Worm (Caenorhabditis elegans) whole organism, young adult: Measurements from ENCODE around the gene garr-1.
A peak's percentile ranks its signal among the peaks of the same experiment; 100 is the strongest.
"Not testable (repeated sequence)": the region's sequence is repeated elsewhere in the genome, so short reads cannot be mapped to it uniquely, and the experiment has no call there.

Source experiments
- B0019.2 ChIP-seq: fragments of 200-800 bp; sonication (Bioruptor generic); conservative IDR thresholded peaks from 2 replicates; pipeline ENCODE4 v1.3.6; 2022; ENCODE audit warnings: missing genetic modification reagents, missing genetic modification characterization, missing compliant biosample characterization
- B0035.1 ChIP-seq: sonication (generic microtip); optimal IDR thresholded peaks from 2 replicates; lab custom pipeline; 2016; ENCODE audit warnings: missing genetic modification characterization, mild to moderate bottlenecking, missing compliant biosample characterization, missing genotype, missing genetic modification reagents
- B0261.1 ChIP-seq: sonication (generic microtip); optimal IDR thresholded peaks from 2 replicates; lab custom pipeline; 2016; ENCODE audit warnings: mild to moderate bottlenecking, missing genetic modification characterization, moderate library complexity, missing compliant biosample characterization
- B0336.3 ChIP-seq: fragments of 200-800 bp; sonication (Bioruptor generic); IDR thresholded peaks from 2 replicates; pipeline ENCODE4 v1.3.6; 2022; ENCODE audit warnings: missing genetic modification characterization, missing compliant biosample characterization
- C17E4.6 ChIP-seq: fragments of 200-800 bp; sonication (Bioruptor generic); IDR thresholded peaks from 2 replicates; pipeline ENCODE4 v1.3.6; 2022; ENCODE audit warnings: missing genetic modification reagents, missing genetic modification characterization, missing compliant biosample characterization
- F49E8.2 ChIP-seq: sonication (generic microtip); optimal IDR thresholded peaks from 3 replicates; lab custom pipeline; 2017; ENCODE audit warnings: missing genetic modification characterization, mild to moderate bottlenecking, missing compliant biosample characterization, antibody characterized with exemption, moderate library complexity; ENCODE audit not compliant: insufficient read depth
- T07F8.4 ChIP-seq: sonication (generic microtip); optimal IDR thresholded peaks from 2 replicates; lab custom pipeline; 2016; ENCODE audit warnings: mild to moderate bottlenecking, missing genetic modification characterization, moderate library complexity, missing compliant biosample characterization
- Y53F4B.3 ChIP-seq: fragments of 200-800 bp; sonication (Bioruptor generic); IDR thresholded peaks from 2 replicates; pipeline ENCODE4 v1.3.6; 2022; ENCODE audit warnings: missing genetic modification reagents, missing genetic modification characterization, missing compliant biosample characterization
- Y67H2A.10 ChIP-seq: fragments of 200-800 bp; sonication (Bioruptor generic); conservative IDR thresholded peaks from 2 replicates; pipeline ENCODE4 v1.3.6; 2022; ENCODE audit warnings: missing genetic modification reagents, missing genetic modification characterization, missing compliant biosample characterization
- Y79H2A.3 ChIP-seq: fragments of 200-800 bp; sonication (Bioruptor generic); conservative IDR thresholded peaks from 2 replicates; pipeline ENCODE4 v1.3.6; 2022; ENCODE audit warnings: missing genetic modification reagents, missing genetic modification characterization, missing compliant biosample characterization
- Y95B8A.8 ChIP-seq: fragments of 200-800 bp; sonication (Bioruptor generic); IDR thresholded peaks from 2 replicates; pipeline ENCODE4 v1.3.6; 2022; ENCODE audit warnings: missing genetic modification reagents, missing genetic modification characterization, missing compliant biosample characterization
- ZK185.1 ChIP-seq: sonication (generic microtip); optimal IDR thresholded peaks from 2 replicates; lab custom pipeline; 2016; ENCODE audit warnings: mild to moderate bottlenecking, missing genetic modification characterization, missing compliant biosample characterization; ENCODE audit not compliant: poor library complexity, severe bottlenecking
- akir-1 ChIP-seq: fragments of 200-800 bp; sonication (Bioruptor generic); optimal IDR thresholded peaks from 2 replicates; lab custom pipeline; 2018; ENCODE audit warnings: mild to moderate bottlenecking, missing genetic modification characterization, moderate library complexity, missing compliant biosample characterization
- aptf-2 ChIP-seq: fragments of 200-800 bp; sonication (Bioruptor generic); conservative IDR thresholded peaks from 2 replicates; pipeline ENCODE4 v1.3.6; 2022; ENCODE audit warnings: missing genetic modification reagents, missing genetic modification characterization, missing compliant biosample characterization
- aptf-3 ChIP-seq: fragments of 200-800 bp; sonication (Bioruptor generic); IDR thresholded peaks from 2 replicates; pipeline ENCODE4 v1.3.6; 2022; ENCODE audit warnings: missing genetic modification characterization, missing compliant biosample characterization
- atf-7 ChIP-seq: sonication (generic microtip); optimal IDR thresholded peaks from 2 replicates; lab custom pipeline; 2017; ENCODE audit warnings: mild to moderate bottlenecking, missing genetic modification characterization, missing compliant biosample characterization
- attf-3 ChIP-seq: fragments of 200-800 bp; sonication (Bioruptor generic); conservative IDR thresholded peaks from 2 replicates; pipeline ENCODE4 v1.3.6; 2022; ENCODE audit warnings: missing genetic modification reagents, missing genetic modification characterization, missing compliant biosample characterization
- attf-5 ChIP-seq: fragments of 200-800 bp; sonication (Bioruptor generic); optimal IDR thresholded peaks from 2 replicates; lab custom pipeline; 2018; ENCODE audit warnings: mild to moderate bottlenecking, missing genetic modification characterization, missing compliant biosample characterization
- attf-6 ChIP-seq: fragments of 200-800 bp; sonication (Bioruptor generic); IDR thresholded peaks from 2 replicates; pipeline ENCODE4 v1.3.6; 2022; ENCODE audit warnings: missing genetic modification reagents, missing genetic modification characterization, missing compliant biosample characterization
- bed-1 ChIP-seq: fragments of 200-800 bp; sonication (Bioruptor generic); IDR thresholded peaks from 2 replicates; pipeline ENCODE4 v1.3.6; 2022; ENCODE audit warnings: missing genetic modification reagents, missing genetic modification characterization, missing compliant biosample characterization
- ceh-27 ChIP-seq: fragments of 200-800 bp; sonication (Bioruptor generic); optimal IDR thresholded peaks from 2 replicates; lab custom pipeline; 2018; ENCODE audit warnings: mild to moderate bottlenecking, missing genetic modification characterization, moderate library complexity, missing compliant biosample characterization
- efl-1 ChIP-seq: fragments of 150-350 bp; optimal IDR thresholded peaks from 2 replicates; lab custom pipeline; 2014; ENCODE audit warnings: missing biosample characterization, missing genetic modification reagents, missing genetic modification characterization
- egrh-3 ChIP-seq: fragments of 200-800 bp; sonication (Bioruptor generic); IDR thresholded peaks from 2 replicates; pipeline ENCODE4 v1.3.6; 2022; ENCODE audit warnings: missing genetic modification reagents, missing genetic modification characterization, missing compliant biosample characterization
- ekl-4 ChIP-seq: fragments of 200-800 bp; sonication (Bioruptor generic); IDR thresholded peaks from 2 replicates; pipeline ENCODE4 v1.3.6; 2022; ENCODE audit warnings: missing genetic modification reagents, missing genetic modification characterization, missing compliant biosample characterization
- hmg-20 ChIP-seq: fragments of 200-800 bp; sonication (Bioruptor generic); IDR thresholded peaks from 2 replicates; pipeline ENCODE4 v1.3.6; 2022; ENCODE audit warnings: missing genetic modification reagents, missing genetic modification characterization, missing compliant biosample characterization
- hrde-1 ChIP-seq: sonication (generic microtip); optimal IDR thresholded peaks from 2 replicates; lab custom pipeline; 2016; ENCODE audit warnings: missing genetic modification characterization, mild to moderate bottlenecking, missing compliant biosample characterization, moderate library complexity, missing genotype, missing genetic modification reagents, borderline replicate concordance
- let-526 ChIP-seq: fragments of 200-800 bp; sonication (Bioruptor generic); IDR thresholded peaks from 2 replicates; pipeline ENCODE4 v1.3.6; 2022; ENCODE audit warnings: missing genetic modification reagents, missing genetic modification characterization, missing compliant biosample characterization
- let-607 ChIP-seq, 2 experiments: fragments of 200-800 bp in 1 of 2; sonication (Bioruptor generic) in 1 of 2; sonication (generic microtip) in 1 of 2; optimal IDR thresholded peaks; 2 replicates each; lab custom pipeline; 2016 to 2018; ENCODE audit warnings: mild to moderate bottlenecking in 2 of 2, missing compliant biosample characterization in 2 of 2, missing genetic modification characterization in 2 of 2, moderate library complexity in 2 of 2, missing genotype in 1 of 2
- lin-26 ChIP-seq: fragments of 200-800 bp; sonication (Bioruptor generic); IDR thresholded peaks from 2 replicates; pipeline ENCODE4 v1.3.6; 2022; ENCODE audit warnings: missing genetic modification reagents, missing genetic modification characterization, missing compliant biosample characterization
- lin-40 ChIP-seq: sonication (generic microtip); optimal IDR thresholded peaks from 2 replicates; lab custom pipeline; 2016; ENCODE audit warnings: missing genetic modification characterization, mild to moderate bottlenecking, missing compliant biosample characterization, missing genotype, missing genetic modification reagents
- lir-1 ChIP-seq: fragments of 200-800 bp; sonication (Bioruptor generic); conservative IDR thresholded peaks from 2 replicates; pipeline ENCODE4 v1.3.6; 2022; ENCODE audit warnings: missing genetic modification reagents, missing genetic modification characterization, missing compliant biosample characterization
- lsl-1 ChIP-seq: fragments of 200-800 bp; sonication (Bioruptor generic); optimal IDR thresholded peaks from 2 replicates; lab custom pipeline; 2018; ENCODE audit warnings: mild to moderate bottlenecking, missing genetic modification characterization, moderate library complexity, missing compliant biosample characterization
- madf-10 ChIP-seq: sonication (generic microtip); optimal IDR thresholded peaks from 2 replicates; lab custom pipeline; 2016; ENCODE audit warnings: mild to moderate bottlenecking, missing genetic modification characterization, missing compliant biosample characterization
- madf-3 ChIP-seq: fragments of 200-800 bp; sonication (Bioruptor generic); IDR thresholded peaks from 2 replicates; pipeline ENCODE4 v1.3.6; 2022; ENCODE audit warnings: missing genetic modification reagents, missing genetic modification characterization, missing compliant biosample characterization
- sea-2 ChIP-seq: fragments of 200-800 bp; sonication (Bioruptor generic); IDR thresholded peaks from 2 replicates; pipeline ENCODE4 v1.3.6; 2022; ENCODE audit warnings: missing genetic modification characterization, missing compliant biosample characterization
- snpc-3.4 ChIP-seq: sonication (generic microtip); optimal IDR thresholded peaks from 2 replicates; lab custom pipeline; 2017; ENCODE audit warnings: missing genetic modification characterization, mild to moderate bottlenecking, missing compliant biosample characterization, antibody characterized with exemption, moderate library complexity, missing genotype, missing genetic modification reagents
- snpc-4 ChIP-seq, 5 experiments: fragments of 150-350 bp in 1 of 5; sonication (generic microtip) in 4 of 5; optimal IDR thresholded peaks; 2 replicates each; lab custom pipeline; 2014 to 2018; ENCODE audit warnings: missing genetic modification characterization in 5 of 5, missing biosample characterization in 3 of 5, antibody characterized with exemption in 2 of 5, mild to moderate bottlenecking in 2 of 5, missing compliant biosample characterization in 2 of 5, missing genotype in 2 of 5, moderate library complexity in 2 of 5, missing genetic modification reagents in 1 of 5
- somi-1 ChIP-seq: fragments of 200-800 bp; sonication (Bioruptor generic); optimal IDR thresholded peaks from 2 replicates; lab custom pipeline; 2018; ENCODE audit warnings: mild to moderate bottlenecking, missing genetic modification characterization, missing compliant biosample characterization
- tlf-1 ChIP-seq: fragments of 200-800 bp; sonication (Bioruptor generic); optimal IDR thresholded peaks from 2 replicates; lab custom pipeline; 2018; ENCODE audit warnings: mild to moderate bottlenecking, missing genetic modification characterization, missing compliant biosample characterization
- unc-130 ChIP-seq: sonication (generic microtip); optimal IDR thresholded peaks from 2 replicates; lab custom pipeline; 2016; ENCODE audit warnings: missing genetic modification reagents, missing genetic modification characterization, missing compliant biosample characterization
- xnd-1 ChIP-seq: sonication (generic microtip); optimal IDR thresholded peaks from 2 replicates; lab custom pipeline; 2016; ENCODE audit warnings: missing genotype, missing genetic modification reagents, missing genetic modification characterization, missing compliant biosample characterization
- zim-3 ChIP-seq: sonication (generic microtip); optimal IDR thresholded peaks from 2 replicates; lab custom pipeline; 2017; ENCODE audit warnings: mild to moderate bottlenecking, missing genetic modification characterization, moderate library complexity, missing compliant biosample characterization
- ztf-25 ChIP-seq: fragments of 200-800 bp; sonication (Bioruptor generic); IDR thresholded peaks from 2 replicates; pipeline ENCODE4 v1.3.6; 2022; ENCODE audit warnings: missing genetic modification reagents, missing genetic modification characterization, missing compliant biosample characterization
- ztf-26 ChIP-seq: sonication (generic microtip); optimal IDR thresholded peaks from 2 replicates; lab custom pipeline; 2017; ENCODE audit warnings: missing genetic modification characterization, missing compliant biosample characterization
- ztf-6 ChIP-seq: fragments of 200-800 bp; sonication (Bioruptor generic); IDR thresholded peaks from 2 replicates; pipeline ENCODE4 v1.3.6; 2022; ENCODE audit warnings: missing genetic modification reagents, missing genetic modification characterization, missing compliant biosample characterization

The garr-1 gene

DNA sequence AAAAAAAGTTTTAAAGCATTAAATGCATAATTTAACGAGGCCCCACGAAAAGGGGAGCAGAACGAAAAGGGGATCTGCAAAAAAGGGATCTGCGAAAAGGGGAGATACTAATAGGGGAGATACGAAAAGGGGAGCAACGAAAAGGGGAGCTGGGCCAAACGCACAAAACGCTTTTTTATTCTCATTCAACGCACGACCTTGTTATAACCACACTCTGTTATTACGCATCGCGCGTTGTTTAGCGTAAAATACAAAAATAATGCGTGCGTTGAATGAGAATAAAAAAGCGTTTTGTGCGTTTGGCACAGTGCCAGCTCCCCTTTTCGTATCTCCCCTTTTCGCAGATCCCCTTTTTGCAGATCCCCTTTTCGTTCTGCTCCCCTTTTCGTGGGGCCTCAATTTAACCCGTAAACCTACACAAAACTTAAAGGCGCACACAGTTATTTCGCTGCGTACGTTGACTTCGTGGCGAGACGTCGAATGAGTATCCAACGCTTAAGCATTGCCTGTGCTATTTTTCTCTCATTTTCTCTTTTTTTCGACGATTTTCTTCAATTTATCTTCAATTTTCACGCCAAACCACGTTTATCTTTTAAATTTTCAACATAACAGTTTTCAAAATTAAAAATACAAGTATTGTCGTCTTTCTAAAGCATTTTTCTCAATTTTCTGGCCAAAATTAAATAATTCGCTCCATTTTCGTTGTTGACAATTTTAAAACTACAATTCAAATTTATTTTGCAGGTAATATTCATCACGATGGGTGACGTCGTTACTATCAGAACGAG lies 40.6 kb upstream of the garr-1 start, which contains the start of gene rps-24 (continued):
- peak; percentile 78; the same call in 1 of the 2 replicates for TF ChIP-seq sea-2 (GFP tag; lab: Robert Waterston, UW)
- TF ChIP-seq attf-3 (GFP tag; lab: Robert Waterston, UW), result peak; percentile 86
- TF ChIP-seq madf-10 (tag; lab: Kevin White, UChicago), result peak; percentile 91
- peak; percentile 68; the same call in 1 of the 2 replicates for TF ChIP-seq aptf-3 (GFP tag; lab: Robert Waterston, UW)
- TF ChIP-seq let-607 (tag; optimal IDR thresholded peaks at IDR 0.05; lab: Kevin White, UChicago), result peak in 1 of 2 experiments; percentile 38
- peak; percentile 97 for TF ChIP-seq let-526 (GFP tag; lab: Robert Waterston, UW)
- peak; percentile 56 for TF ChIP-seq efl-1 (GFP tag; lab: Kevin White, UChicago)
- TF ChIP-seq xnd-1, result peak; percentile 6
- peak; percentile 96 for TF ChIP-seq attf-5 (GFP tag; lab: Kevin White, UChicago)
- peak; percentile 99 for TF ChIP-seq ztf-25 (GFP tag; lab: Robert Waterston, UW)
- TF ChIP-seq Y67H2A.10 (GFP tag; lab: Robert Waterston, UW), result peak; percentile 96
- TF ChIP-seq lin-26 (GFP tag; lab: Robert Waterston, UW), result peak; percentile 96
- TF ChIP-seq egrh-3 (GFP tag; lab: Robert Waterston, UW), result peak; percentile 95
- TF ChIP-seq T07F8.4 (tag; lab: Kevin White, UChicago), result peak; percentile 84
- peak; percentile 92; the same call in 1 of the 2 replicates for TF ChIP-seq C17E4.6 (GFP tag; lab: Robert Waterston, UW)
- peak; percentile 41 for TF ChIP-seq B0035.1 (tag; lab: Kevin White, UChicago)
- peak; percentile 92 for TF ChIP-seq Y53F4B.3 (GFP tag; lab: Robert Waterston, UW)
- peak; percentile 78 for TF ChIP-seq lsl-1 (GFP tag; lab: Kevin White, UChicago)
- peak; percentile 34 for TF ChIP-seq somi-1 (GFP tag; lab: Kevin White, UChicago)
- TF ChIP-seq unc-130 (GFP tag; lab: Kevin White, UChicago), result peak; percentile 88
- peak; percentile 84 for TF ChIP-seq F49E8.2
- TF ChIP-seq atf-7, result peak; percentile 27
- peak; percentile 71 for TF ChIP-seq hmg-20 (GFP tag; lab: Robert Waterston, UW)
- peak; percentile 95 for TF ChIP-seq aptf-2
- TF ChIP-seq madf-3 (GFP tag; lab: Robert Waterston, UW), result peak; percentile 95
- peak; percentile 96 for TF ChIP-seq ekl-4
- TF ChIP-seq B0336.3 (GFP tag; lab: Robert Waterston, UW), result peak; percentile 85
- peak; percentile 49 for TF ChIP-seq snpc-3.4
- peak; percentile 88 for TF ChIP-seq tlf-1
- peak; percentile 95 for TF ChIP-seq lir-1
- peak; percentile 84; the same call in 1 of the 2 replicates for TF ChIP-seq attf-6
- TF ChIP-seq Y95B8A.8 (GFP tag; lab: Robert Waterston, UW), result peak; percentile 99
- peak; percentile 93 for TF ChIP-seq lin-40 (tag; lab: Kevin White, UChicago)
- peak; percentile 91 for TF ChIP-seq Y79H2A.3 (GFP tag; lab: Robert Waterston, UW)
- peak; percentile 40 for TF ChIP-seq akir-1 (GFP tag; lab: Kevin White, UChicago)
- TF ChIP-seq snpc-4 (GFP tag; optimal IDR thresholded peaks at IDR 0.05; lab: Kevin White, UChicago), result not testable (repeated sequence)
- peak; percentile 55 to 83 (median 78) for TF ChIP-seq snpc-4 (tag; optimal IDR thresholded peaks at IDR 0.05; lab: Kevin White, UChicago)
- TF ChIP-seq B0261.1 (tag; lab: Kevin White, UChicago), result peak; percentile 27
- peak; percentile 99 for TF ChIP-seq B0019.2
- peak; percentile 90 for TF ChIP-seq ztf-26 (tag; lab: Kevin White, UChicago)
- TF ChIP-seq ztf-6, result peak; percentile 96
- peak; percentile 82 for TF ChIP-seq ZK185.1 (tag; lab: Kevin White, UChicago)
- peak; percentile 42 for TF ChIP-seq hrde-1 (tag; lab: Kevin White, UChicago)
- peak; percentile 92 for TF ChIP-seq ceh-27
- TF ChIP-seq bed-1 (GFP tag; lab: Robert Waterston, UW), result peak; percentile 89; the same call in 1 of the 2 replicates
- TF ChIP-seq zim-3, result peak; percentile 75
